Worm (Caenorhabditis elegans) whole organism, early embryonic: ENCODE results near the gene C06C6.7.

ENCODE experiments used
- B0310.2 ChIP-seq: sonication (generic microtip); optimal IDR thresholded peaks from 2 replicates; lab custom pipeline; 2016; ENCODE audit warnings: mild to moderate bottlenecking, missing genetic modification characterization, missing compliant biosample characterization
- F13C5.2 ChIP-seq: sonication (generic microtip); optimal IDR thresholded peaks from 2 replicates; lab custom pipeline; 2017; ENCODE audit warnings: mild to moderate bottlenecking, missing genetic modification characterization, inconsistent platforms, missing compliant biosample characterization
- aly-1 ChIP-seq: sonication (generic microtip); optimal IDR thresholded peaks from 2 replicates; lab custom pipeline; 2016; ENCODE audit warnings: missing genetic modification characterization, missing compliant biosample characterization
- ama-1 ChIP-seq: fragments of 150-350 bp; optimal IDR thresholded peaks from 2 replicates; lab custom pipeline; 2014
- ceh-13 ChIP-seq: fragments of 200-800 bp; sonication (Bioruptor generic); optimal IDR thresholded peaks from 2 replicates; lab custom pipeline; 2018; ENCODE audit warnings: mild to moderate bottlenecking, missing genetic modification characterization, missing compliant biosample characterization
- ceh-36 ChIP-seq: sonication (generic microtip); optimal IDR thresholded peaks from 2 replicates; lab custom pipeline; 2016; ENCODE audit warnings: missing genetic modification characterization, inconsistent platforms, missing compliant biosample characterization
- ets-7 ChIP-seq: sonication (generic microtip); optimal IDR thresholded peaks from 2 replicates; lab custom pipeline; 2016; ENCODE audit warnings: missing genotype, missing genetic modification characterization, missing compliant biosample characterization
- flt-1 ChIP-seq: fragments of 200-800 bp; sonication (Bioruptor generic); IDR thresholded peaks from 2 replicates; pipeline ENCODE4 v1.3.6; 2022; ENCODE audit warnings: missing genetic modification characterization, missing compliant biosample characterization
- hmbx-1 ChIP-seq: sonication (generic microtip); optimal IDR thresholded peaks from 2 replicates; lab custom pipeline; 2016; ENCODE audit warnings: mild to moderate bottlenecking, missing genetic modification characterization, missing compliant biosample characterization
- hmg-4 ChIP-seq: fragments of 200-800 bp; sonication (Bioruptor generic); optimal IDR thresholded peaks from 2 replicates; lab custom pipeline; 2018; ENCODE audit warnings: mild to moderate bottlenecking, missing genetic modification characterization, missing compliant biosample characterization
- hnd-1 ChIP-seq: sonication (generic microtip); optimal IDR thresholded peaks from 2 replicates; lab custom pipeline; 2016; ENCODE audit warnings: missing genetic modification characterization, missing compliant biosample characterization
- pes-1 ChIP-seq: fragments of 200-800 bp; sonication (Bioruptor generic); IDR thresholded peaks from 2 replicates; pipeline ENCODE4 v1.3.6; 2022; ENCODE audit warnings: missing genetic modification reagents, missing genetic modification characterization, missing compliant biosample characterization
- scrt-1 ChIP-seq: fragments of 200-800 bp; sonication (Bioruptor generic); IDR thresholded peaks from 2 replicates; pipeline ENCODE4 v1.3.6; 2022; ENCODE audit warnings: missing genetic modification characterization, missing compliant biosample characterization
- sea-1 ChIP-seq: fragments of 200-800 bp; sonication (Bioruptor generic); conservative IDR thresholded peaks from 2 replicates; pipeline ENCODE4 v1.3.6; 2022; ENCODE audit warnings: missing genetic modification characterization, missing compliant biosample characterization
- tbx-11 ChIP-seq: fragments of 200-800 bp; sonication (Bioruptor generic); IDR thresholded peaks from 2 replicates; pipeline ENCODE4 v1.3.6; 2022; ENCODE audit warnings: missing genetic modification characterization, missing compliant biosample characterization
- tbx-37 ChIP-seq: fragments of 200-800 bp; sonication (Bioruptor generic); conservative IDR thresholded peaks from 2 replicates; pipeline ENCODE4 v1.3.6; 2022; ENCODE audit warnings: missing genetic modification reagents, missing genetic modification characterization, missing compliant biosample characterization
- tra-4 ChIP-seq: sonication (generic microtip); optimal IDR thresholded peaks from 2 replicates; lab custom pipeline; 2017; ENCODE audit warnings: missing genetic modification characterization, missing compliant biosample characterization

The C06C6.7 gene

ce11 chrV:16023051-16023450, 31.1 kb downstream of the C06C6.7 start, which contains the start of gene cwc-15:
TSS of gene cwc-15 (plus strand) at chrV:16023351.
- TF ChIP-seq F13C5.2 (no peak), scrt-1 (GFP tag; lab: Robert Waterston, UW) (no peak), ceh-13 (no peak), tbx-37 (GFP tag; lab: Robert Waterston, UW) (no peak), B0310.2 (tag; lab: Kevin White, UChicago) (no peak), sea-1 (GFP tag; lab: Robert Waterston, UW) (no peak), hnd-1 (no peak), ets-7 (tag; lab: Kevin White, UChicago) (no peak), hmg-4 (GFP tag; lab: Kevin White, UChicago) (no peak), pes-1 (GFP tag; lab: Robert Waterston, UW) (no peak), ceh-36 (tag; lab: Kevin White, UChicago) (no peak), flt-1 (GFP tag; lab: Robert Waterston, UW) (no peak), ama-1 (no peak), tbx-11 (GFP tag; lab: Robert Waterston, UW) (no peak), aly-1 (tag; lab: Kevin White, UChicago) (no peak), tra-4 (no peak), hmbx-1 (tag; lab: Kevin White, UChicago) (no peak)

- TF ChIP-seq hmbx-1 (tag; lab: Kevin White, UChicago) (no peak), hnd-1 (no peak), aly-1 (tag; lab: Kevin White, UChicago) (no peak), pes-1 (GFP tag; lab: Robert Waterston, UW) (no peak), tbx-37 (GFP tag; lab: Robert Waterston, UW) (no peak), hmg-4 (GFP tag; lab: Kevin White, UChicago) (no peak), F13C5.2 (no peak), tra-4 (no peak), ets-7 (tag; lab: Kevin White, UChicago) (no peak), ceh-36 (tag; lab: Kevin White, UChicago) (no peak), ceh-13 (no peak)
These were observed 31.6 kb downstream of the C06C6.7 start for ce11 chrV:16023559-16023958.

ce11 chrV:16024300-16024699, 32.4 kb downstream of the C06C6.7 start, which contains the start of gene T10C6.6:
TSS of gene T10C6.6 (plus strand) at chrV:16024326.
- TF ChIP-seq B0310.2 (tag; lab: Kevin White, UChicago): no peak
- no peak for TF ChIP-seq tra-4
- no peak for TF ChIP-seq F13C5.2
- no peak for TF ChIP-seq sea-1 (GFP tag; lab: Robert Waterston, UW)
- TF ChIP-seq ceh-36 (tag; lab: Kevin White, UChicago): no peak

ce11 chrV:16024917-16025316, 33.0 kb downstream of the C06C6.7 start:
- no peak for TF ChIP-seq ets-7 (tag; lab: Kevin White, UChicago)
- no peak for TF ChIP-seq aly-1 (tag; lab: Kevin White, UChicago)
- TF ChIP-seq ceh-13: no peak
- no peak for TF ChIP-seq hmg-4 (GFP tag; lab: Kevin White, UChicago)

ce11 chrV:16029237-16029636, 37.3 kb downstream of the C06C6.7 start:
- TF ChIP-seq ceh-13 (no peak), ama-1 (no peak), F13C5.2 (no peak), tbx-11 (GFP tag; lab: Robert Waterston, UW) (no peak), sea-1 (GFP tag; lab: Robert Waterston, UW) (no peak), B0310.2 (tag; lab: Kevin White, UChicago) (no peak), aly-1 (tag; lab: Kevin White, UChicago) (no peak), hmg-4 (GFP tag; lab: Kevin White, UChicago) (no peak), ets-7 (tag; lab: Kevin White, UChicago) (no peak), tra-4 (no peak), hmbx-1 (tag; lab: Kevin White, UChicago) (no peak), pes-1 (GFP tag; lab: Robert Waterston, UW) (no peak)

- no peak for TF ChIP-seq B0310.2 (tag; lab: Kevin White, UChicago)
These were observed 39.6 kb downstream of the C06C6.7 start, which contains the start of gene T10C6.7 for ce11 chrV:16031571-16031970. TSS of gene T10C6.7 (minus strand) at chrV:16031713.

- TF ChIP-seq tbx-37 (GFP tag; lab: Robert Waterston, UW) (no peak), hmbx-1 (tag; lab: Kevin White, UChicago) (no peak), flt-1 (GFP tag; lab: Robert Waterston, UW) (no peak), tbx-11 (GFP tag; lab: Robert Waterston, UW) (no peak), ama-1 (no peak), F13C5.2 (no peak), tra-4 (no peak), aly-1 (tag; lab: Kevin White, UChicago) (no peak), hnd-1 (no peak), sea-1 (GFP tag; lab: Robert Waterston, UW) (no peak), pes-1 (GFP tag; lab: Robert Waterston, UW) (no peak), B0310.2 (tag; lab: Kevin White, UChicago) (no peak), hmg-4 (GFP tag; lab: Kevin White, UChicago) (no peak)
These were observed 40.8 kb downstream of the C06C6.7 start, which contains the start of gene T10C6.16 for ce11 chrV:16032761-16033160. TSS of gene T10C6.16 (minus strand) at chrV:16033005.

ce11 chrV:16033491-16033890, 41.5 kb downstream of the C06C6.7 start:
- no peak for TF ChIP-seq ceh-13
- no peak for TF ChIP-seq F13C5.2
- TF ChIP-seq scrt-1 (GFP tag; lab: Robert Waterston, UW): no peak
- TF ChIP-seq tra-4: no peak
- TF ChIP-seq B0310.2 (tag; lab: Kevin White, UChicago): no peak
- TF ChIP-seq ets-7 (tag; lab: Kevin White, UChicago): no peak
- TF ChIP-seq sea-1 (GFP tag; lab: Robert Waterston, UW): no peak
- TF ChIP-seq tbx-11 (GFP tag; lab: Robert Waterston, UW): no peak
- TF ChIP-seq hmg-4 (GFP tag; lab: Kevin White, UChicago): no peak
- TF ChIP-seq hmbx-1 (tag; lab: Kevin White, UChicago): no peak
- no peak for TF ChIP-seq pes-1 (GFP tag; lab: Robert Waterston, UW)
- no peak for TF ChIP-seq tbx-37 (GFP tag; lab: Robert Waterston, UW)
